Worm (Caenorhabditis elegans): ENCODE data around the gene T06A1.1.

DNA sequence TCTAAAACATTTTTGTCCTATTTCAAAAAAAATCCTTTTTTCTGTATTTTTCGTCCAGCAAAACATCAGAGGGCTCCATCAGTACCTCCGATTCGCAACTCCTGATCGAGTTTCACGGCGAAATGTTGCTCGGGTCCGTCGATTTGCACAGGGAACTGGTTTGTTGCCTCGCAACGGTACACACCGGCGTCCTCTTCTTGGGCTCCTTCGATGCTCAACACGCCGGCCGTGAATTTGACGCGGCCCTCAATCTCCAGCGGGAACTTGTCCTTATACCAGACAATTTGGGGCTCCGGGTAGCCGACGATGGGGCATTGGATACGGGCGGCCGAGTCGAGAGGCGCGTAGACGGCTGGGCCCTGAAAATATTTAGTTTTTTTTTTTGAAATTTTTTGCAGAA lies 47.4 kb downstream of the T06A1.1 start:
- TF ChIP-seq dmd-4 (tag; optimal IDR thresholded peaks at IDR 0.05; ENCODE audit: borderline replicate concordance) (no peak), tbx-2 (tag; optimal IDR thresholded peaks at IDR 0.05) (no peak), ceh-45 (GFP tag; IDR thresholded peaks at IDR 0.05) (no peak), pha-4 (tag; optimal IDR thresholded peaks at IDR 0.05) (no peak), pqm-1 (tag; optimal IDR thresholded peaks at IDR 0.05) (no peak), ceh-9 (tag; optimal IDR thresholded peaks at IDR 0.05) (no peak), ceh-34 (tag; optimal IDR thresholded peaks at IDR 0.05) (no peak), F13H6.1 (tag; optimal IDR thresholded peaks at IDR 0.05) (no peak), nhr-11 (tag; optimal IDR thresholded peaks at IDR 0.05) (no peak), rnt-1 (tag; optimal IDR thresholded peaks at IDR 0.05) (no peak), lim-6 (tag; optimal IDR thresholded peaks at IDR 0.05) (no peak)
